Worm (Caenorhabditis elegans) whole organism, midembryonic: ENCODE measurements around the gene sto-3.

Experiments
- T22C8.4 ChIP-seq: fragments of 200-800 bp; sonication (Bioruptor generic); IDR thresholded peaks from 2 replicates; pipeline ENCODE4 v1.3.6; 2022; ENCODE audit warnings: missing genetic modification characterization, missing compliant biosample characterization
- flt-1 ChIP-seq: fragments of 200-800 bp; sonication (Bioruptor generic); IDR thresholded peaks from 2 replicates; pipeline ENCODE4 v1.3.6; 2022; ENCODE audit warnings: missing genetic modification characterization, missing compliant biosample characterization
- ref-1 ChIP-seq: fragments of 200-800 bp; sonication (Bioruptor generic); conservative IDR thresholded peaks from 2 replicates; pipeline ENCODE4 v1.3.6; 2022; ENCODE audit warnings: missing genetic modification reagents, missing genetic modification characterization, missing compliant biosample characterization
- tab-1 ChIP-seq: fragments of 200-800 bp; sonication (Bioruptor generic); IDR thresholded peaks from 2 replicates; pipeline ENCODE4 v1.3.6; 2022; ENCODE audit warnings: missing genetic modification characterization, missing compliant biosample characterization
- ztf-23 ChIP-seq: fragments of 200-800 bp; sonication (Bioruptor generic); IDR thresholded peaks from 2 replicates; pipeline ENCODE4 v1.3.6; 2022; ENCODE audit warnings: missing genetic modification reagents, missing genetic modification characterization, missing compliant biosample characterization

DNA sequence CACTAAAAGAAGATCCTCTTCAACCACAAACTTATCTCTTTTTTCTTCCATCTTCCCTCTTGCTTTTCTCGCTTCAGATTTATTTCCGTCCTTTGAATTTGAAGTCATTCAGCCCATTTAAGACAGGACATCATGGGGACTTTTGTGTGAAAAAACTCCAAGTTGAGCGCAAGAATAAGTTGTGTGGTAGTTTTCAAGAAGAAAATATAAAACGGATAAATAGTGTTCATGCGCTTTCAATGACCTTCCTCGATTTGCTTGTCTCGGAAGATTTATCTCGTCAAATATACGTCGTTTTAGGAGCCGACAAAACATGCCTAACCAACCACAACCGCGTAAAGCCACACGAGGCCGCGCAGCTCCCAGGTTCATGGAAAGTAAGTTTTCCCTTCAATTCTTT lies 10.2 kb upstream of the sto-3 start, which contains the start of gene sto-6:
- no peak for TF ChIP-seq ref-1 (GFP tag; lab: Robert Waterston, UW)
- no peak for TF ChIP-seq tab-1 (GFP tag; lab: Robert Waterston, UW)
- TF ChIP-seq ztf-23: no peak
- TF ChIP-seq T22C8.4 (GFP tag; lab: Robert Waterston, UW): no peak
- TF ChIP-seq flt-1: no peak
